Worm (Caenorhabditis elegans) whole organism, midembryonic: ENCODE results near the gene F15A4.2.

Experiments used
- T22C8.4 ChIP-seq: fragments of 200-800 bp; sonication (Bioruptor generic); IDR thresholded peaks from 2 replicates; pipeline ENCODE4 v1.3.6; 2022; ENCODE audit warnings: missing genetic modification characterization, missing compliant biosample characterization
- cog-1 ChIP-seq: sonication (generic microtip); optimal IDR thresholded peaks from 2 replicates; lab custom pipeline; 2016; ENCODE audit warnings: missing genetic modification characterization, missing compliant biosample characterization
- flt-1 ChIP-seq: fragments of 200-800 bp; sonication (Bioruptor generic); IDR thresholded peaks from 2 replicates; pipeline ENCODE4 v1.3.6; 2022; ENCODE audit warnings: missing genetic modification characterization, missing compliant biosample characterization
- klf-2 ChIP-seq: fragments of 200-800 bp; sonication (Bioruptor generic); conservative IDR thresholded peaks from 2 replicates; pipeline ENCODE4 v1.3.6; 2022; ENCODE audit warnings: missing genetic modification reagents, missing genetic modification characterization, missing compliant biosample characterization
- med-1 ChIP-seq: sonication (generic microtip); optimal IDR thresholded peaks from 2 replicates; lab custom pipeline; 2017; ENCODE audit warnings: missing genetic modification characterization, mild to moderate bottlenecking, missing compliant biosample characterization, antibody characterized with exemption, missing genetic modification reagents; ENCODE audit not compliant: insufficient read depth
- ref-1 ChIP-seq: fragments of 200-800 bp; sonication (Bioruptor generic); conservative IDR thresholded peaks from 2 replicates; pipeline ENCODE4 v1.3.6; 2022; ENCODE audit warnings: missing genetic modification reagents, missing genetic modification characterization, missing compliant biosample characterization
- tab-1 ChIP-seq: fragments of 200-800 bp; sonication (Bioruptor generic); IDR thresholded peaks from 2 replicates; pipeline ENCODE4 v1.3.6; 2022; ENCODE audit warnings: missing genetic modification characterization, missing compliant biosample characterization
- ztf-23 ChIP-seq: fragments of 200-800 bp; sonication (Bioruptor generic); IDR thresholded peaks from 2 replicates; pipeline ENCODE4 v1.3.6; 2022; ENCODE audit warnings: missing genetic modification reagents, missing genetic modification characterization, missing compliant biosample characterization
- ztf-29 ChIP-seq: fragments of 200-800 bp; sonication (Bioruptor generic); IDR thresholded peaks from 2 replicates; pipeline ENCODE4 v1.3.6; 2022; ENCODE audit warnings: missing genetic modification reagents, missing genetic modification characterization, missing compliant biosample characterization

The F15A4.2 gene

ce11 chrII:12462244-12462643, at the start of gene F15A4.2:
TSS of gene F15A4.2 (plus strand) at chrII:12462544.
- TF ChIP-seq ztf-29: no peak
- no peak for TF ChIP-seq klf-2 (GFP tag; lab: Robert Waterston, UW)
- TF ChIP-seq cog-1: no peak
- TF ChIP-seq T22C8.4 (GFP tag; lab: Robert Waterston, UW): no peak; the same call in 1 of the 2 replicates
- no peak for TF ChIP-seq ztf-23 (GFP tag; lab: Robert Waterston, UW)
- no peak for TF ChIP-seq ref-1 (GFP tag; lab: Robert Waterston, UW)
- no peak for TF ChIP-seq tab-1 (GFP tag; lab: Robert Waterston, UW)
- no peak for TF ChIP-seq flt-1 (GFP tag; lab: Robert Waterston, UW)
- TF ChIP-seq med-1 (GFP tag; lab: Kevin White, UChicago): no peak

- TF ChIP-seq flt-1 (GFP tag; lab: Robert Waterston, UW): no peak
- no peak for TF ChIP-seq ztf-23 (GFP tag; lab: Robert Waterston, UW)
- no peak for TF ChIP-seq med-1 (GFP tag; lab: Kevin White, UChicago)
- no peak for TF ChIP-seq T22C8.4 (GFP tag; lab: Robert Waterston, UW)
- TF ChIP-seq klf-2 (GFP tag; lab: Robert Waterston, UW): no peak
Observed at ce11 chrII:12414805-12415204, 47.5 kb upstream of the F15A4.2 start, which contains the start of gene Y57A10C.11. TSS of gene Y57A10C.11 (minus strand) at chrII:12414905.

ce11 chrII:12417514-12417913, 44.8 kb upstream of the F15A4.2 start, which contains the start of gene sre-27:
TSS of gene sre-27 (minus strand) at chrII:12417614.
- TF ChIP-seq tab-1 (GFP tag; lab: Robert Waterston, UW) (no peak), T22C8.4 (GFP tag; lab: Robert Waterston, UW) (no peak), klf-2 (GFP tag; lab: Robert Waterston, UW) (no peak), ztf-29 (no peak), ref-1 (GFP tag; lab: Robert Waterston, UW) (no peak), cog-1 (no peak), med-1 (GFP tag; lab: Kevin White, UChicago) (no peak), flt-1 (GFP tag; lab: Robert Waterston, UW) (no peak)

- TF ChIP-seq T22C8.4 (GFP tag; lab: Robert Waterston, UW): no peak
- no peak for TF ChIP-seq klf-2 (GFP tag; lab: Robert Waterston, UW)
- TF ChIP-seq ztf-23 (GFP tag; lab: Robert Waterston, UW): no peak
- TF ChIP-seq ztf-29: no peak
- TF ChIP-seq flt-1 (GFP tag; lab: Robert Waterston, UW): no peak
- TF ChIP-seq tab-1 (GFP tag; lab: Robert Waterston, UW): no peak
- no peak for TF ChIP-seq med-1 (GFP tag; lab: Kevin White, UChicago)
- TF ChIP-seq ref-1 (GFP tag; lab: Robert Waterston, UW): no peak
- no peak for TF ChIP-seq cog-1
Observed at ce11 chrII:12417996-12418395, 44.3 kb upstream of the F15A4.2 start.

ce11 chrII:12420486-12420885, 41.9 kb upstream of the F15A4.2 start, which contains the start of gene sre-26:
TSS of gene sre-26 (minus strand) at chrII:12420586.
- TF ChIP-seq tab-1 (GFP tag; lab: Robert Waterston, UW) (no peak), T22C8.4 (GFP tag; lab: Robert Waterston, UW) (no peak), ztf-29 (no peak), klf-2 (GFP tag; lab: Robert Waterston, UW) (no peak), ztf-23 (GFP tag; lab: Robert Waterston, UW) (no peak), cog-1 (no peak), med-1 (GFP tag; lab: Kevin White, UChicago) (no peak), flt-1 (GFP tag; lab: Robert Waterston, UW) (no peak), ref-1 (GFP tag; lab: Robert Waterston, UW) (no peak)

ce11 chrII:12425644-12426222, 36.6 kb upstream of the F15A4.2 start, which contains the start of gene daf-22:
TSS of gene daf-22 (minus strand) at chrII:12425694.
- TF ChIP-seq ztf-23 (GFP tag; lab: Robert Waterston, UW) (no peak), cog-1 (no peak), med-1 (GFP tag; lab: Kevin White, UChicago) (no peak), flt-1 (GFP tag; lab: Robert Waterston, UW) (no peak), ztf-29 (no peak), ref-1 (GFP tag; lab: Robert Waterston, UW) (no peak), tab-1 (GFP tag; lab: Robert Waterston, UW) (no peak), klf-2 (GFP tag; lab: Robert Waterston, UW) (no peak), T22C8.4 (GFP tag; lab: Robert Waterston, UW) (no peak)

ce11 chrII:12429743-12430142, 32.6 kb upstream of the F15A4.2 start, which contains the start of gene Y57A10C.8:
TSS of gene Y57A10C.8 (minus strand) at chrII:12429843.
- TF ChIP-seq tab-1 (GFP tag; lab: Robert Waterston, UW): no peak
- TF ChIP-seq ztf-23 (GFP tag; lab: Robert Waterston, UW): no peak
- TF ChIP-seq flt-1 (GFP tag; lab: Robert Waterston, UW): no peak
- TF ChIP-seq klf-2 (GFP tag; lab: Robert Waterston, UW): no peak
- no peak for TF ChIP-seq ref-1 (GFP tag; lab: Robert Waterston, UW)
- TF ChIP-seq cog-1: no peak
- TF ChIP-seq med-1 (GFP tag; lab: Kevin White, UChicago): no peak
- TF ChIP-seq ztf-29: no peak
- TF ChIP-seq T22C8.4 (GFP tag; lab: Robert Waterston, UW): no peak

- no peak for TF ChIP-seq tab-1 (GFP tag; lab: Robert Waterston, UW)
- TF ChIP-seq ztf-23 (GFP tag; lab: Robert Waterston, UW): no peak
- TF ChIP-seq flt-1 (GFP tag; lab: Robert Waterston, UW): no peak
- TF ChIP-seq cog-1: no peak
- TF ChIP-seq ref-1 (GFP tag; lab: Robert Waterston, UW): no peak
- no peak for TF ChIP-seq ztf-29
- no peak for TF ChIP-seq klf-2 (GFP tag; lab: Robert Waterston, UW)
- TF ChIP-seq T22C8.4 (GFP tag; lab: Robert Waterston, UW): no peak
- TF ChIP-seq med-1 (GFP tag; lab: Kevin White, UChicago): no peak
Observed at ce11 chrII:12432356-12432755, 30.0 kb upstream of the F15A4.2 start, which contains the start of gene dct-12. TSS of gene dct-12 (minus strand) at chrII:12432456.
